Worm (Caenorhabditis elegans) whole organism, L4 larva: ENCODE results near the gene bicd-1.

Experiments
- D1046.2 ChIP-seq: fragments of 200-800 bp; sonication (Bioruptor generic); IDR thresholded peaks from 2 replicates; pipeline ENCODE4 v1.3.6; 2022; ENCODE audit warnings: missing genetic modification characterization, missing compliant biosample characterization
- F10B5.3 ChIP-seq: sonication (generic microtip); optimal IDR thresholded peaks from 2 replicates; lab custom pipeline; 2016; ENCODE audit warnings: mild to moderate bottlenecking, missing genetic modification characterization, missing compliant biosample characterization
- F37D6.2 ChIP-seq: sonication (generic microtip); optimal IDR thresholded peaks from 2 replicates; lab custom pipeline; 2016; ENCODE audit warnings: mild to moderate bottlenecking, missing genetic modification characterization, missing compliant biosample characterization
- F49E8.2 ChIP-seq: sonication (generic microtip); optimal IDR thresholded peaks from 2 replicates; lab custom pipeline; 2016; ENCODE audit warnings: missing compliant biosample characterization, mild to moderate bottlenecking, missing genetic modification characterization, borderline replicate concordance
- R02D3.7 ChIP-seq: fragments of 150-350 bp; sonication (generic microtip); optimal IDR thresholded peaks from 3 replicates; lab custom pipeline; 2014; ENCODE audit warnings: missing biosample characterization, missing genetic modification characterization
- Y105C5A.15 ChIP-seq: fragments of 200-800 bp; sonication (Bioruptor generic); IDR thresholded peaks from 2 replicates; pipeline ENCODE4 v1.3.6; 2022; ENCODE audit warnings: missing genetic modification characterization, missing compliant biosample characterization
- Y48G9A.11 ChIP-seq: fragments of 200-800 bp; sonication (Bioruptor generic); IDR thresholded peaks from 2 replicates; pipeline ENCODE4 v1.3.6; 2022; ENCODE audit warnings: missing genetic modification reagents, missing genetic modification characterization, missing compliant biosample characterization
- aha-1 ChIP-seq: fragments of 150-350 bp; peaks from one replicate; lab custom pipeline; 2014; ENCODE audit warnings: missing biosample characterization, missing genetic modification characterization
- arid-1 ChIP-seq: fragments of 200-800 bp; sonication (Bioruptor generic); conservative IDR thresholded peaks from 2 replicates; pipeline ENCODE4 v1.3.6; 2022; ENCODE audit warnings: missing genetic modification reagents, missing genetic modification characterization, missing compliant biosample characterization
- ces-1 ChIP-seq: fragments of 150-350 bp; sonication (generic microtip); optimal IDR thresholded peaks from 4 replicates; lab custom pipeline; 2014; ENCODE audit warnings: missing biosample characterization, missing genetic modification reagents, missing genetic modification characterization
- ctbp-1 ChIP-seq: fragments of 200-800 bp; sonication (Bioruptor generic); IDR thresholded peaks from 2 replicates; pipeline ENCODE4 v1.3.6; 2022; ENCODE audit warnings: missing genetic modification reagents, missing genetic modification characterization, missing compliant biosample characterization
- daf-12 ChIP-seq: fragments of 150-350 bp; optimal IDR thresholded peaks from 2 replicates; lab custom pipeline; 2014; ENCODE audit warnings: missing biosample characterization, missing genetic modification reagents, missing genetic modification characterization
- daf-16 ChIP-seq, 3 experiments: sonication (generic microtip); optimal IDR thresholded peaks; 2 replicates each; lab custom pipeline; 2016 to 2017; ENCODE audit warnings: missing genetic modification characterization in 3 of 3, missing genetic modification reagents in 3 of 3, mild to moderate bottlenecking in 2 of 3, missing compliant biosample characterization in 2 of 3, missing biosample characterization in 1 of 3, moderate library complexity in 1 of 3
- daf-8 ChIP-seq: fragments of 200-800 bp; sonication (Bioruptor generic); IDR thresholded peaks from 2 replicates; pipeline ENCODE4 v1.3.6; 2022; ENCODE audit warnings: missing genetic modification characterization, missing compliant biosample characterization
- dmd-8 ChIP-seq: fragments of 200-800 bp; sonication (Bioruptor generic); IDR thresholded peaks from 2 replicates; pipeline ENCODE4 v1.3.6; 2022; ENCODE audit warnings: missing genetic modification characterization, missing compliant biosample characterization
- duxl-1 ChIP-seq: sonication (generic microtip); optimal IDR thresholded peaks from 2 replicates; lab custom pipeline; 2016; ENCODE audit warnings: mild to moderate bottlenecking, missing genetic modification characterization, moderate library complexity, missing compliant biosample characterization; ENCODE audit not compliant: poor library complexity
- gei-8 ChIP-seq: fragments of 200-800 bp; sonication (Bioruptor generic); optimal IDR thresholded peaks from 2 replicates; lab custom pipeline; 2018; ENCODE audit warnings: mild to moderate bottlenecking, missing genetic modification characterization, missing compliant biosample characterization
- hlh-11 ChIP-seq: fragments of 200-800 bp; sonication (Bioruptor generic); optimal IDR thresholded peaks from 2 replicates; lab custom pipeline; 2018; ENCODE audit warnings: mild to moderate bottlenecking, missing genetic modification characterization, missing compliant biosample characterization
- lin-1 ChIP-seq: fragments of 200-800 bp; sonication (Bioruptor generic); IDR thresholded peaks from 2 replicates; pipeline ENCODE4 v1.3.6; 2022; ENCODE audit warnings: missing genetic modification reagents, missing genetic modification characterization, missing compliant biosample characterization
- lin-29 ChIP-seq: fragments of 200-800 bp; sonication (Bioruptor generic); IDR thresholded peaks from 2 replicates; pipeline ENCODE4 v1.3.6; 2022; ENCODE audit warnings: missing genetic modification reagents, missing genetic modification characterization, missing compliant biosample characterization
- lin-39 ChIP-seq: fragments of 150-350 bp; optimal IDR thresholded peaks from 2 replicates; lab custom pipeline; 2014; ENCODE audit warnings: missing biosample characterization, missing genetic modification reagents, missing genetic modification characterization
- madf-9 ChIP-seq: fragments of 200-800 bp; sonication (Bioruptor generic); conservative IDR thresholded peaks from 2 replicates; pipeline ENCODE4 v1.3.6; 2022; ENCODE audit warnings: missing genetic modification reagents, missing genetic modification characterization, missing compliant biosample characterization
- mes-2 ChIP-seq: sonication (generic microtip); optimal IDR thresholded peaks from 2 replicates; lab custom pipeline; 2016; ENCODE audit warnings: missing genotype, mild to moderate bottlenecking, missing genetic modification characterization, missing compliant biosample characterization; ENCODE audit not compliant: poor library complexity, severe bottlenecking
- mxl-2 ChIP-seq: fragments of 200-800 bp; sonication (Bioruptor generic); conservative IDR thresholded peaks from 2 replicates; pipeline ENCODE4 v1.3.6; 2022; ENCODE audit warnings: missing genetic modification reagents, missing genetic modification characterization, missing compliant biosample characterization
- nhr-28 ChIP-seq: fragments of 150-350 bp; optimal IDR thresholded peaks from 2 replicates; lab custom pipeline; 2014; ENCODE audit warnings: missing biosample characterization, missing genetic modification characterization
- nhr-77 ChIP-seq: fragments of 150-350 bp; optimal IDR thresholded peaks from 2 replicates; lab custom pipeline; 2014; ENCODE audit warnings: missing biosample characterization, missing genetic modification characterization
- pha-4 ChIP-seq, 2 experiments: fragments of 150-350 bp in 1 of 2; fragments of 200-800 bp in 1 of 2; sonication (Bioruptor generic) in 1 of 2; IDR thresholded peaks in 1 of 2; optimal IDR thresholded peaks in 1 of 2; 2 replicates each; pipeline versions ENCODE4 v1.3.6 to Lab custom; 2014 to 2022; ENCODE audit warnings: missing genetic modification characterization in 2 of 2, missing genetic modification reagents in 2 of 2, missing biosample characterization in 1 of 2, missing compliant biosample characterization in 1 of 2
- pqm-1 ChIP-seq: sonication (generic microtip); optimal IDR thresholded peaks from 2 replicates; lab custom pipeline; 2017; ENCODE audit warnings: missing biosample characterization, missing genetic modification characterization
- saeg-2 ChIP-seq: fragments of 200-800 bp; sonication (Bioruptor generic); IDR thresholded peaks from 2 replicates; pipeline ENCODE4 v1.3.6; 2022; ENCODE audit warnings: missing genetic modification reagents, missing genetic modification characterization, missing compliant biosample characterization
- skn-1 ChIP-seq: fragments of 150-350 bp; optimal IDR thresholded peaks from 2 replicates; lab custom pipeline; 2014; ENCODE audit warnings: missing biosample characterization, missing genetic modification characterization
- spr-3 ChIP-seq: fragments of 200-800 bp; sonication (Bioruptor generic); optimal IDR thresholded peaks from 2 replicates; lab custom pipeline; 2018; ENCODE audit warnings: mild to moderate bottlenecking, missing genetic modification characterization, missing compliant biosample characterization
- tra-1 ChIP-seq: fragments of 200-800 bp; sonication (Bioruptor generic); IDR thresholded peaks from 2 replicates; pipeline ENCODE4 v1.3.6; 2022; ENCODE audit warnings: missing genetic modification reagents, missing genetic modification characterization, missing compliant biosample characterization
- unc-39 ChIP-seq: sonication (generic microtip); optimal IDR thresholded peaks from 2 replicates; lab custom pipeline; 2017; ENCODE audit warnings: missing biosample characterization, missing genetic modification characterization
- unc-62 ChIP-seq, 3 experiments: fragments of 150-350 bp in 1 of 3; sonication (generic microtip); optimal IDR thresholded peaks in 2 of 3; peaks in 1 of 3; 1 replicate in 1 of 3; 2 replicates in 2 of 3; lab custom pipeline; 2014 to 2017; ENCODE audit warnings: missing biosample characterization in 3 of 3, missing genetic modification characterization in 3 of 3, missing genetic modification reagents in 3 of 3, missing genotype in 1 of 3
- zag-1 ChIP-seq: fragments of 150-350 bp; optimal IDR thresholded peaks from 2 replicates; lab custom pipeline; 2014; ENCODE audit warnings: missing biosample characterization, missing genetic modification characterization

bicd-1 gene

DNA sequence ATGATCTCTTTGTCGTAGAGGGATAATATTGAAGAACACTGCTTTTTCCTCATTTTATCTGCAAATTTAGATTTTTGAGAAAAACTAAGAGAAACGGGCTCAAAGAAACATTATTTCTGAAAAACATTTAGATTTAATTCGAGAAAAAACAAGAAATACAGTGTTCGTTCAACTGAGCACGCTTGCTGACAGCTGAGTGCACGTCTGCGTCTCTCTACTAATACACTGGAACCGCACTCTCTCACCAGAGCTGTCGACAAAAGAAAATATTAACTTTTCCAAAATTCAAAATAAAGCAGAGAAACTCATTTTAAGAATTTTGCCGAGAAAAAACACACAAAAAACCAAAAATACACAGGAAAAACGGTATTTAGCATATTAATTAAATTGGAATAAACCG, 41.2 kb upstream of the bicd-1 start, which contains the start of gene drh-1 (continued):
- TF ChIP-seq lin-1 (GFP tag; lab: Robert Waterston, UW): no peak
- TF ChIP-seq aha-1: no peak
- no peak for TF ChIP-seq nhr-28 (tag; lab: Kevin White, UChicago)
- TF ChIP-seq Y105C5A.15 (GFP tag; lab: Robert Waterston, UW): no peak
- TF ChIP-seq F49E8.2 (tag; lab: Kevin White, UChicago): no peak
- no peak for TF ChIP-seq daf-16 (GFP tag; optimal IDR thresholded peaks at IDR 0.05; lab: Kevin White, UChicago)
- peak; percentile 22 for TF ChIP-seq daf-16 (tag; optimal IDR thresholded peaks at IDR 0.05; lab: Kevin White, UChicago)
- TF ChIP-seq F37D6.2 (tag; lab: Kevin White, UChicago): no peak
- no peak for TF ChIP-seq lin-39
- no peak for TF ChIP-seq unc-39 (tag; lab: Kevin White, UChicago)
- no peak for TF ChIP-seq zag-1 (tag; lab: Kevin White, UChicago)
- TF ChIP-seq D1046.2: no peak
- TF ChIP-seq mxl-2 (GFP tag; lab: Robert Waterston, UW): no peak
- TF ChIP-seq madf-9 (GFP tag; lab: Robert Waterston, UW): no peak
- TF ChIP-seq lin-29 (GFP tag; lab: Robert Waterston, UW): no peak
- TF ChIP-seq ces-1 (GFP tag; lab: Kevin White, UChicago): no peak
- TF ChIP-seq nhr-77 (tag; lab: Kevin White, UChicago): no peak
- no peak for TF ChIP-seq R02D3.7 (tag; lab: Kevin White, UChicago)
- TF ChIP-seq dmd-8 (GFP tag; lab: Robert Waterston, UW): no peak
- TF ChIP-seq ctbp-1: no peak
- no peak for TF ChIP-seq spr-3 (GFP tag; lab: Kevin White, UChicago)

ce11 chrIV:6607059-6607458, 34.9 kb upstream of the bicd-1 start:
- TF ChIP-seq daf-8 (GFP tag; lab: Robert Waterston, UW) (no peak), aha-1 (peak; percentile 77), saeg-2 (no peak), skn-1 (no peak), F10B5.3 (no peak), tra-1 (GFP tag; lab: Robert Waterston, UW) (no peak), unc-62 (GFP tag; optimal IDR thresholded peaks at IDR 0.05 in 1 of 2; lab: Kevin White, UChicago) (peak in 1 of 2 experiments; percentile 50), unc-62 (tag; optimal IDR thresholded peaks at IDR 0.05; lab: Kevin White, UChicago) (no peak), daf-16 (GFP tag; optimal IDR thresholded peaks at IDR 0.05; lab: Kevin White, UChicago) (no peak), daf-16 (tag; optimal IDR thresholded peaks at IDR 0.05; lab: Kevin White, UChicago) (peak; percentile 3), nhr-28 (tag; lab: Kevin White, UChicago) (peak; percentile 99), pqm-1 (tag; lab: Kevin White, UChicago) (peak; percentile 18), pha-4 (GFP tag; IDR thresholded peaks at IDR 0.05; lab: Robert Waterston, UW) (no peak), pha-4 (tag; optimal IDR thresholded peaks at IDR 0.05; lab: Kevin White, UChicago) (no peak), gei-8 (GFP tag; lab: Kevin White, UChicago) (no peak)
- TF ChIP-seq, all 104 proteins: peak for 5

ce11 chrIV:6606587-6606986, 34.4 kb upstream of the bicd-1 start:
- TF ChIP-seq pha-4 (GFP tag; IDR thresholded peaks at IDR 0.05; lab: Robert Waterston, UW) (no peak), pha-4 (tag; optimal IDR thresholded peaks at IDR 0.05; lab: Kevin White, UChicago) (no peak), duxl-1 (tag; lab: Kevin White, UChicago) (no peak), daf-12 (tag; lab: Kevin White, UChicago) (no peak), mes-2 (tag; lab: Kevin White, UChicago) (peak; percentile 60), hlh-11 (tag; lab: Kevin White, UChicago) (peak; percentile 6), daf-16 (GFP tag; optimal IDR thresholded peaks at IDR 0.05; lab: Kevin White, UChicago) (no peak), daf-16 (tag; optimal IDR thresholded peaks at IDR 0.05; lab: Kevin White, UChicago) (peak; percentile 39), nhr-28 (tag; lab: Kevin White, UChicago) (peak; percentile 99)
- TF ChIP-seq, all 104 proteins: peak for 4

- TF ChIP-seq pha-4 (GFP tag; IDR thresholded peaks at IDR 0.05; lab: Robert Waterston, UW) (no peak), pha-4 (tag; optimal IDR thresholded peaks at IDR 0.05; lab: Kevin White, UChicago) (no peak), arid-1 (GFP tag; lab: Robert Waterston, UW) (no peak), Y105C5A.15 (GFP tag; lab: Robert Waterston, UW) (no peak), nhr-28 (tag; lab: Kevin White, UChicago) (peak; percentile 86), Y48G9A.11 (GFP tag; lab: Robert Waterston, UW) (no peak)
Observed at ce11 chrIV:6605863-6606262, 33.7 kb upstream of the bicd-1 start, which contains the start of gene nstp-2. nstp-2 (minus strand) TSS chrIV:6606188.
